Fruit fly (Drosophila melanogaster): ENCODE results near the gene CG17568.

DNA sequence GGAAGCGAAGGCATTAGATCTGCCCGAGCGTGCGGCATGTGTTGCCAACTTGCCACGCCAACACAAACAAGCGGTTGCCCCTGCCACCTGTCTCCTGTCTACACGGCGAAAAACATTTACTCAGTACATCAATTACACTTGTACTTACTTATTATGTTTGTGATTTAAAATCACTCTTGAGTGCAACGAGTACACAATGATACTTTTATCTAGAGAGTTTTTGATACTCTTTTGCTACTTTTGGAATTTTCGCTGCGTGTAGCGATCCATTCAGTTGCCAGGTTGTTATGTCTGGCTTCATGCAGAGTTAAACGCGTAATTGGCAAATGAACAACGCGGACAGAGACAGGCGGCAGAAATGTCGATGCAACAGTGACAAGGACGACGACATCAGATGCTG, 12.2 kb upstream of the CG17568 start:
- TF ChIP-seq usp (GFP tag; optimal IDR thresholded peaks at IDR 0.05), result no peak
- no peak for TF ChIP-seq EcR (GFP tag; optimal IDR thresholded peaks at IDR 0.05)
- no peak for TF ChIP-seq psq (optimal IDR thresholded peaks at IDR 0.05)
- TF ChIP-seq CG8478 (optimal IDR thresholded peaks at IDR 0.05), result no peak
- TF ChIP-seq Dll (optimal IDR thresholded peaks at IDR 0.05), result no peak
- TF ChIP-seq pan (optimal IDR thresholded peaks at IDR 0.05), result no peak
